Fruit fly (Drosophila melanogaster) whole organism, embryonic: Measurements from ENCODE around the gene CG13481.
A peak's percentile ranks its signal among the peaks of the same experiment; 100 is the strongest.

Experiments
- Abd-B ChIP-seq: fragments of 200-800 bp; sonication (Bioruptor generic); optimal IDR thresholded peaks from 2 replicates; lab custom pipeline; 2018; ENCODE audit warnings: missing biosample characterization, mild to moderate bottlenecking, missing genetic modification characterization, moderate library complexity
- Bteb2 ChIP-seq: fragments of 200-800 bp; sonication (Bioruptor generic); optimal IDR thresholded peaks from 2 replicates; lab custom pipeline; 2016; ENCODE audit warnings: missing biosample characterization, missing genetic modification characterization
- CG11247 ChIP-seq: fragments of 200-800 bp; sonication (Bioruptor generic); IDR thresholded peaks from 2 replicates; pipeline ENCODE4 v1.3.6; 2022; ENCODE audit warnings: missing biosample characterization, missing genetic modification characterization
- CG12071 ChIP-seq: fragments of 200-800 bp; sonication (Bioruptor generic); optimal IDR thresholded peaks from 3 replicates; lab custom pipeline; 2018; ENCODE audit warnings: missing biosample characterization, mild to moderate bottlenecking, missing genetic modification characterization
- CG1233 ChIP-seq: fragments of 200-800 bp; sonication (Bioruptor generic); optimal IDR thresholded peaks from 4 replicates; lab custom pipeline; 2018; ENCODE audit warnings: missing biosample characterization, mild to moderate bottlenecking, missing genetic modification characterization
- CG14965 ChIP-seq: fragments of 200-800 bp; sonication (Bioruptor generic); optimal IDR thresholded peaks from 2 replicates; lab custom pipeline; 2016; ENCODE audit warnings: missing biosample characterization, missing genetic modification characterization, borderline replicate concordance
- CG15073 ChIP-seq: fragments of 200-800 bp; sonication (Bioruptor generic); optimal IDR thresholded peaks from 2 replicates; lab custom pipeline; 2016; ENCODE audit warnings: missing biosample characterization, missing genetic modification characterization
- CG15269 ChIP-seq: fragments of 200-800 bp; sonication (Bioruptor generic); optimal IDR thresholded peaks from 2 replicates; lab custom pipeline; 2018; ENCODE audit warnings: missing biosample characterization, mild to moderate bottlenecking, missing genetic modification characterization, moderate library complexity
- CG15514 ChIP-seq: fragments of 200-800 bp; sonication (Bioruptor generic); optimal IDR thresholded peaks from 3 replicates; lab custom pipeline; 2017; ENCODE audit warnings: missing biosample characterization, missing genetic modification characterization, mild to moderate bottlenecking, moderate library complexity, missing genetic modification reagents
- CG16863 ChIP-seq: fragments of 200-800 bp; sonication (Bioruptor generic); optimal IDR thresholded peaks from 3 replicates; lab custom pipeline; 2016; ENCODE audit warnings: missing biosample characterization, missing genetic modification characterization
- CG17359 ChIP-seq: fragments of 200-800 bp; sonication (Bioruptor generic); optimal IDR thresholded peaks from 3 replicates; lab custom pipeline; 2018; ENCODE audit warnings: missing biosample characterization, mild to moderate bottlenecking, missing genetic modification characterization, moderate library complexity
- CG17829 ChIP-seq: fragments of 200-800 bp; optimal IDR thresholded peaks from 2 replicates; lab custom pipeline; 2019; ENCODE audit warnings: missing biosample characterization, mild to moderate bottlenecking, missing genetic modification characterization, moderate library complexity
- CG2889 ChIP-seq: fragments of 200-800 bp; sonication (Bioruptor generic); IDR thresholded peaks from 3 replicates; pipeline ENCODE4 v1.3.6; 2022; ENCODE audit warnings: missing biosample characterization, missing genetic modification characterization
- CG30403 ChIP-seq: fragments of 200-800 bp; sonication (Bioruptor generic); optimal IDR thresholded peaks from 3 replicates; lab custom pipeline; 2016; ENCODE audit warnings: missing biosample characterization, missing genetic modification characterization
- CG3407 ChIP-seq: fragments of 200-800 bp; sonication (Bioruptor generic); optimal IDR thresholded peaks from 2 replicates; lab custom pipeline; 2018; ENCODE audit warnings: missing biosample characterization, mild to moderate bottlenecking, missing genetic modification characterization
- CG34422 ChIP-seq: fragments of 200-800 bp; sonication (Bioruptor generic); IDR thresholded peaks from 3 replicates; pipeline ENCODE4 v1.3.6; 2022; ENCODE audit warnings: missing biosample characterization, missing genetic modification characterization
- CG3847 ChIP-seq: fragments of 200-800 bp; sonication (Bioruptor generic); IDR thresholded peaks from 2 replicates; pipeline ENCODE4 v1.3.6; 2022; ENCODE audit warnings: missing biosample characterization, missing genetic modification characterization
- CG42726 ChIP-seq: fragments of 200-800 bp; sonication (Bioruptor generic); IDR thresholded peaks from 2 replicates; pipeline ENCODE4 v1.3.6; 2022; ENCODE audit warnings: missing biosample characterization, missing genetic modification characterization; ENCODE audit not compliant: partially characterized antibody
- CG4707 ChIP-seq: fragments of 200-800 bp; sonication (Bioruptor generic); optimal IDR thresholded peaks from 2 replicates; lab custom pipeline; 2018; ENCODE audit warnings: missing biosample characterization, mild to moderate bottlenecking, missing genetic modification characterization, moderate library complexity
- CG4854 ChIP-seq: fragments of 200-800 bp; sonication (Bioruptor generic); optimal IDR thresholded peaks from 2 replicates; lab custom pipeline; 2016; ENCODE audit warnings: missing biosample characterization, missing genetic modification characterization, inconsistent platforms
- CG6272 ChIP-seq: fragments of 200-800 bp; sonication (Bioruptor generic); IDR thresholded peaks from 2 replicates; pipeline ENCODE4 v1.3.6; 2022; ENCODE audit warnings: missing biosample characterization, missing genetic modification characterization
- CG7745 ChIP-seq: fragments of 200-800 bp; sonication (Bioruptor generic); optimal IDR thresholded peaks from 2 replicates; lab custom pipeline; 2018; ENCODE audit warnings: missing biosample characterization, mild to moderate bottlenecking, missing genetic modification characterization, moderate library complexity
- CG8281 ChIP-seq: fragments of 200-800 bp; sonication (Bioruptor generic); optimal IDR thresholded peaks from 2 replicates; lab custom pipeline; 2018; ENCODE audit warnings: missing biosample characterization, mild to moderate bottlenecking, missing genetic modification characterization, moderate library complexity
- CG9437 ChIP-seq: fragments of 200-800 bp; sonication (Bioruptor generic); optimal IDR thresholded peaks from 2 replicates; lab custom pipeline; 2018; ENCODE audit warnings: missing biosample characterization, mild to moderate bottlenecking, missing genetic modification characterization
- CG9876 ChIP-seq: fragments of 200-800 bp; sonication (Bioruptor generic); optimal IDR thresholded peaks from 2 replicates; lab custom pipeline; 2016; ENCODE audit warnings: missing biosample characterization, missing genetic modification characterization
- D19A ChIP-seq: fragments of 200-800 bp; optimal IDR thresholded peaks from 3 replicates; lab custom pipeline; 2019; ENCODE audit warnings: missing biosample characterization, mild to moderate bottlenecking, missing genetic modification characterization, moderate library complexity
- H2.0 ChIP-seq: fragments of 200-800 bp; sonication (Bioruptor generic); IDR thresholded peaks from 2 replicates; pipeline ENCODE4 v1.3.6; 2022; ENCODE audit warnings: missing biosample characterization, missing genetic modification characterization
- HLH54F ChIP-seq: fragments of 200-800 bp; sonication (Bioruptor generic); optimal IDR thresholded peaks from 3 replicates; lab custom pipeline; 2016; ENCODE audit warnings: missing biosample characterization, missing genetic modification characterization
- Hmr ChIP-seq: fragments of 200-800 bp; sonication (Bioruptor generic); optimal IDR thresholded peaks from 3 replicates; lab custom pipeline; 2017; ENCODE audit warnings: mild to moderate bottlenecking, missing biosample characterization, missing genetic modification reagents, missing genetic modification characterization
- Hr3 ChIP-seq: fragments of 200-800 bp; sonication (Bioruptor generic); optimal IDR thresholded peaks from 3 replicates; lab custom pipeline; 2016; ENCODE audit warnings: missing biosample characterization, missing genetic modification characterization
- Meics ChIP-seq: fragments of 200-800 bp; sonication (Bioruptor generic); optimal IDR thresholded peaks from 2 replicates; lab custom pipeline; 2017; ENCODE audit warnings: missing biosample characterization, mild to moderate bottlenecking, missing genetic modification characterization
- Mrtf ChIP-seq: fragments of 200-800 bp; sonication (Bioruptor generic); IDR thresholded peaks from 3 replicates; pipeline ENCODE4 v1.3.6; 2022; ENCODE audit warnings: missing biosample characterization, missing genetic modification characterization
- Optix ChIP-seq: fragments of 200-800 bp; sonication (Bioruptor generic); IDR thresholded peaks from 3 replicates; pipeline ENCODE4 v1.3.6; 2022; ENCODE audit warnings: missing biosample characterization, missing genetic modification characterization
- PHDP ChIP-seq: fragments of 200-800 bp; sonication (Bioruptor generic); optimal IDR thresholded peaks from 3 replicates; lab custom pipeline; 2018; ENCODE audit warnings: missing biosample characterization, mild to moderate bottlenecking, missing genetic modification characterization, moderate library complexity
- YL-1 ChIP-seq: fragments of 200-800 bp; sonication (Bioruptor generic); optimal IDR thresholded peaks from 3 replicates; lab custom pipeline; 2017; ENCODE audit warnings: missing biosample characterization, mild to moderate bottlenecking, missing genetic modification characterization
- croc ChIP-seq: fragments of 200-800 bp; sonication (Bioruptor generic); conservative IDR thresholded peaks from 3 replicates; pipeline ENCODE4 v1.3.6; 2022; ENCODE audit warnings: missing biosample characterization, missing genetic modification characterization
- dpn ChIP-seq, 2 experiments: fragments of 200-800 bp; sonication (Bioruptor generic); optimal IDR thresholded peaks; 3 replicates each; lab custom pipeline; 2016; ENCODE audit warnings: missing biosample characterization in 2 of 2, missing genetic modification characterization in 2 of 2
- fru ChIP-seq: fragments of >200 bp; optimal IDR thresholded peaks from 2 replicates; lab custom pipeline; 2017
- gcm2 ChIP-seq: fragments of 200-800 bp; sonication (Bioruptor generic); optimal IDR thresholded peaks from 2 replicates; lab custom pipeline; 2016; ENCODE audit warnings: missing biosample characterization, missing genetic modification characterization
- inv ChIP-seq: fragments of 200-800 bp; sonication (Bioruptor generic); IDR thresholded peaks from 2 replicates; pipeline ENCODE4 v1.3.6; 2022; ENCODE audit warnings: missing biosample characterization, missing genetic modification characterization; ENCODE audit not compliant: partially characterized antibody
- jumu ChIP-seq: fragments of 200-800 bp; sonication (Bioruptor generic); optimal IDR thresholded peaks from 3 replicates; lab custom pipeline; 2016; ENCODE audit warnings: missing biosample characterization, missing genetic modification characterization
- lilli ChIP-seq: fragments of 200-800 bp; sonication (Bioruptor generic); optimal IDR thresholded peaks from 3 replicates; lab custom pipeline; 2016; ENCODE audit warnings: missing biosample characterization, missing genetic modification characterization
- lmd ChIP-seq: fragments of 200-800 bp; sonication (Bioruptor generic); IDR thresholded peaks from 2 replicates; pipeline ENCODE4 v1.3.6; 2022; ENCODE audit warnings: missing biosample characterization, missing genetic modification characterization
- mld ChIP-seq: fragments of 200-800 bp; sonication (Bioruptor generic); IDR thresholded peaks from 3 replicates; pipeline ENCODE4 v1.3.6; 2022; ENCODE audit warnings: missing biosample characterization, missing genetic modification characterization; ENCODE audit not compliant: partially characterized antibody
- pb ChIP-seq: fragments of 200-800 bp; sonication (Bioruptor generic); optimal IDR thresholded peaks from 3 replicates; lab custom pipeline; 2016; ENCODE audit warnings: missing biosample characterization, missing genetic modification characterization
- rib ChIP-seq: fragments of 200-800 bp; sonication (Bioruptor generic); IDR thresholded peaks from 2 replicates; pipeline ENCODE4 v1.3.6; 2022; ENCODE audit warnings: missing biosample characterization, missing genetic modification characterization
- scrt ChIP-seq: fragments of 200-800 bp; sonication (Bioruptor generic); optimal IDR thresholded peaks from 2 replicates; lab custom pipeline; 2018; ENCODE audit warnings: missing biosample characterization, mild to moderate bottlenecking, missing genetic modification characterization, moderate library complexity
- sd ChIP-seq: fragments of 200-800 bp; sonication (Bioruptor generic); optimal IDR thresholded peaks from 3 replicates; lab custom pipeline; 2018; ENCODE audit warnings: missing biosample characterization, mild to moderate bottlenecking, missing genetic modification characterization, moderate library complexity
- ssp ChIP-seq: fragments of 200-800 bp; sonication (Bioruptor generic); IDR thresholded peaks from 2 replicates; pipeline ENCODE4 v1.3.6; 2022; ENCODE audit warnings: missing biosample characterization, missing genetic modification characterization
- toy ChIP-seq: fragments of 200-800 bp; sonication (Bioruptor generic); IDR thresholded peaks from 2 replicates; pipeline ENCODE4 v1.3.6; 2022; ENCODE audit warnings: missing biosample characterization, missing genetic modification characterization
- zfh1 ChIP-seq: fragments of 200-800 bp; sonication (Bioruptor generic); IDR thresholded peaks from 3 replicates; pipeline ENCODE4 v1.3.6; 2022; ENCODE audit warnings: missing biosample characterization, missing genetic modification characterization

The CG13481 gene

DNA sequence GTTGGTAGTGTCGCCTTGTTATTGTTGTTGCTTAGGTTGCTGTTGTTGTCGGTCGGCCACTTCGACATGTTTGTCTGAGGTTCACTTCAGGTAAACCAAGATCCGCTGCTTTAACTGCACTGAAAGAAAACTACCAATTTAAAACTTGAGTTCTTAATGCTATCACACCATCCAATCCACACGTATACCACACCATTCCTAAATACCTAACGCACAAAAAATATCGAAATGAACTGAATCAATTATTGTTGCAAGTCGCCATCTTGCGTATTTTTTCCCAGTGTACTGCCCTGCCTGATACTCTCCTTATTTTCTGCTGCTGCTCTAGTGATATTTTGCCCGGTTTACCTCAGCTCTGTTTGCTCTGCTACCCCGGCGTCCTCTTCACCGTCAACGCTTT lies 30.6 kb downstream of the CG13481 start (continued):
- TF ChIP-seq Hr3 (peak; percentile 36), croc (GFP tag; lab: Robert Waterston, UW) (peak; percentile 67), CG12071 (peak; percentile 63), CG15073 (GFP tag; lab: Kevin White, UChicago) (no peak), CG2889 (GFP tag; lab: Robert Waterston, UW) (0 out of 3 replicates have a peak, but pooled peaks have one; percentile 8), CG15269 (tag; lab: Kevin White, UChicago) (peak; percentile 62), scrt (GFP tag; lab: Kevin White, UChicago) (no peak), CG15514 (GFP tag; lab: Kevin White, UChicago) (peak; percentile 30), CG42726 (GFP tag; lab: Robert Waterston, UW) (no peak), CG3847 (GFP tag; lab: Robert Waterston, UW) (0 out of 2 replicates have a peak, but pooled peaks have one; percentile 34), CG11247 (no peak), CG7745 (no peak), HLH54F (GFP tag; lab: Kevin White, UChicago) (peak; percentile 49), CG9437 (GFP tag; lab: Kevin White, UChicago) (peak; percentile 28), lilli (GFP tag; lab: Kevin White, UChicago) (peak; percentile 71), gcm2 (GFP tag; lab: Kevin White, UChicago) (peak; percentile 10), CG17359 (tag; lab: Kevin White, UChicago) (peak; percentile 60), jumu (GFP tag; lab: Kevin White, UChicago) (peak; percentile 77), fru (lab: Kevin White, UChicago) (no peak), toy (GFP tag; lab: Robert Waterston, UW) (no peak), Optix (GFP tag; lab: Robert Waterston, UW) (peak; percentile 69), PHDP (tag; lab: Kevin White, UChicago) (peak; percentile 55), Abd-B (peak; percentile 38), CG3407 (GFP tag; lab: Kevin White, UChicago) (peak; percentile 45), Mrtf (GFP tag; lab: Robert Waterston, UW) (no peak), CG30403 (GFP tag; lab: Kevin White, UChicago) (peak; percentile 74), CG8281 (no peak), YL-1 (no peak), CG17829 (tag; lab: Kevin White, UChicago) (peak; percentile 75), Hmr (peak; percentile 39), CG14965 (no peak), lmd (GFP tag; lab: Robert Waterston, UW) (peak; percentile 64), H2.0 (peak; percentile 65), Meics (GFP tag; lab: Kevin White, UChicago) (peak; percentile 50), pb (GFP tag; lab: Kevin White, UChicago) (peak; percentile 68), CG4854 (peak; percentile 40), sd (tag; lab: Kevin White, UChicago) (no peak), CG34422 (GFP tag; lab: Robert Waterston, UW) (no peak), mld (GFP tag; lab: Robert Waterston, UW) (no peak), zfh1 (GFP tag; lab: Robert Waterston, UW) (peak; percentile 78), CG16863 (GFP tag; lab: Kevin White, UChicago) (peak; percentile 62), dpn (GFP tag; optimal IDR thresholded peaks at IDR 0.05; lab: Kevin White, UChicago) (peak; percentile 73 to 76), ssp (0 out of 2 replicates have a peak, but pooled peaks have one; percentile 26), CG9876 (GFP tag; lab: Kevin White, UChicago) (peak; percentile 53), inv (no peak), CG1233 (GFP tag; lab: Kevin White, UChicago) (peak; percentile 23), CG4707 (GFP tag; lab: Kevin White, UChicago) (no peak), rib (GFP tag; lab: Robert Waterston, UW) (no peak), D19A (tag; lab: Kevin White, UChicago) (peak; percentile 45), CG6272 (GFP tag; lab: Robert Waterston, UW) (no peak), Bteb2 (GFP tag; lab: Kevin White, UChicago) (peak; percentile 25)
